Worm (Caenorhabditis elegans) whole organism, early embryonic: ENCODE data around the gene gpcp-1.

Experiments
- ceh-36 ChIP-seq: sonication (generic microtip); optimal IDR thresholded peaks from 2 replicates; lab custom pipeline; 2016; ENCODE audit warnings: missing genetic modification characterization, inconsistent platforms, missing compliant biosample characterization
- flt-1 ChIP-seq: fragments of 200-800 bp; sonication (Bioruptor generic); IDR thresholded peaks from 2 replicates; pipeline ENCODE4 v1.3.6; 2022; ENCODE audit warnings: missing genetic modification characterization, missing compliant biosample characterization
- hmg-4 ChIP-seq: fragments of 200-800 bp; sonication (Bioruptor generic); optimal IDR thresholded peaks from 2 replicates; lab custom pipeline; 2018; ENCODE audit warnings: mild to moderate bottlenecking, missing genetic modification characterization, missing compliant biosample characterization
- scrt-1 ChIP-seq: fragments of 200-800 bp; sonication (Bioruptor generic); IDR thresholded peaks from 2 replicates; pipeline ENCODE4 v1.3.6; 2022; ENCODE audit warnings: missing genetic modification characterization, missing compliant biosample characterization
- tra-4 ChIP-seq: sonication (generic microtip); optimal IDR thresholded peaks from 2 replicates; lab custom pipeline; 2017; ENCODE audit warnings: missing genetic modification characterization, missing compliant biosample characterization

DNA sequence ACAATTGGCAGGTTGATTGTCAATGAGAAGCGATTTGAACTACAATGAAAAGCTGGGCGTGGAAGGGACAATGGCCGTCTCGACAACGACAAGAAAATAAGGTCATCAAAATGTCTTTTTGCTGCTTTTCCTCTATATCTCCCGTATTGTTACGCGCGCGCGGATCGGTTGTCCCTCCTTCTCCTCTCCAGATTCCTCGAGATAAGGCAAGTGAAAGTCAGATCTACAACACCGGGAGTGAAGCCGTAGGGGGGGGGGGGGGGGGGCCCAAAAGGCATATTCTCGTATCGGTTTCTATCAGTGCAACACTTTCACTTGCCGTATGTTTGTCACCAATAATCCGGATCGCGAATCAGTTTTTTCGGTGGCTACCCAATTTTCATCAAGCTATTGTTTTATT lies 16.1 kb downstream of the gpcp-1 start, which contains the start of gene wrt-2:
- no peak for TF ChIP-seq tra-4 (tag; lab: Kevin White, UChicago)
- TF ChIP-seq scrt-1 (GFP tag; lab: Robert Waterston, UW), result no peak
- TF ChIP-seq hmg-4 (GFP tag; lab: Kevin White, UChicago), result no peak
- TF ChIP-seq ceh-36 (tag; lab: Kevin White, UChicago), result no peak
- no peak for TF ChIP-seq flt-1
